In the genomic region with DNA sequence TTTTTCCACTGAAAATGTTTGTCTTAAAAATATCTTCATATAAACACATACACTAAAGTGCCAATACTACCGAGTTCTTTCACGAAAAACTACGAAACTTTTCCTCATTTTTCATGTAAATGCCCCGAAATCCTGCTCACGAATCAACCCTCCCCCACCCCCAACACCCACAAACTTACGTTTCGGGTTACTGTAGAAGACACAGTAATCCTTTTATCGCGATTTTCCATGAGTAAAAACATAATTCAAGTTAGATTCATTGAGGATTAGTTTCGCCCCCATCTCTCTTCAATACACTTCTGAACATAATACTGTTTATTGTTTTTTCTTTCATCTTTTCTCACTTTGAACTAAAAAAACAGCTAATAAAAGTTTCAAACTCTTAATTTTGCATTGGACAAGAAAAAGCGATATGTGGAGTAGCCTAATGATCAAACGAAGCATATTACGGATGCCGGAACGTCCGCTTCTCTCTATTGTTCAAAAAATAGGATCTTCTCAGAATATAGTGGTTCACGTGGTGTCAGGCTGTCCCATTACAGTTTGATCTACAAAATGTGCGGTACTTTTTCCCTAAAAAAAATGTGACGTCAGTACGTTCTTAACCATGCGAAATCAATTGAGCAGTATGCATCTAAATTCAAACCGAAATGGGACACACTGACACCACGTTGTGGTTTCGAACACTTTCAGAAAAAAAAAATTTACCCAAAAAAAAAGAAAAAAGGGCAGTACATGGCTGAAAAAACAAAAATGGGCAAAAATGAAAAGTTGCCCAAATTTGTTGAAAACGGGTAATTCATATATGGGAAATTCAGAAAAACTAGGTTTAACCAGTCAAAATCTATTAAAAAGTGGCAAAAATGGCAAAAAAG, we compare ENCODE assay signal across 1 worm cellular context.
TF ChIP-seq lines count a peak whose summit lies in the region.

No protein-coding gene starts in this region.

TF ChIP-seq in whole organism, L1 larva, 84 proteins besides CTCF, POLR2A, EP300 and RAD21 (continued from another document):
- TF ChIP-seq mab-9 (GFP tag; IDR thresholded peaks at IDR 0.05; lab: Robert Waterston, UW) (peak; percentile 6; the same call in 1 of the 2 replicates), nhr-84 (tag; optimal IDR thresholded peaks at IDR 0.05; lab: Kevin White, UChicago) (no peak), xbp-1 (tag; optimal IDR thresholded peaks at IDR 0.05; lab: Kevin White, UChicago) (no peak), ceh-8 (GFP tag; optimal IDR thresholded peaks at IDR 0.05; lab: Kevin White, UChicago) (no peak), ceh-82 (tag; optimal IDR thresholded peaks at IDR 0.05; lab: Kevin White, UChicago) (no peak), zip-4 (GFP tag; optimal IDR thresholded peaks at IDR 0.05; lab: Kevin White, UChicago) (no peak), mep-1 (tag; optimal IDR thresholded peaks at IDR 0.05; lab: Kevin White, UChicago) (no peak), fkh-8 (tag; optimal IDR thresholded peaks at IDR 0.05; lab: Kevin White, UChicago) (peak; percentile 4), nhr-85 (tag; lab: Kevin White, UChicago) (peak; percentile 29), sptf-1 (tag; optimal IDR thresholded peaks at IDR 0.05; lab: Kevin White, UChicago) (no peak), F16B12.6 (tag; optimal IDR thresholded peaks at IDR 0.05; lab: Kevin White, UChicago) (no peak), snpc-4 (tag; optimal IDR thresholded peaks at IDR 0.05; lab: Kevin White, UChicago) (no peak), nhr-237 (tag; optimal IDR thresholded peaks at IDR 0.05; lab: Kevin White, UChicago) (no peak), dsc-1 (tag; optimal IDR thresholded peaks at IDR 0.05; lab: Kevin White, UChicago) (no peak), Y116A8C.19 (tag; optimal IDR thresholded peaks at IDR 0.05; lab: Kevin White, UChicago; ENCODE audit: borderline replicate concordance) (no peak), isw-1 (GFP tag; IDR thresholded peaks at IDR 0.05; lab: Robert Waterston, UW) (no peak), fkh-4 (tag; optimal IDR thresholded peaks at IDR 0.05; lab: Kevin White, UChicago; ENCODE audit: borderline replicate concordance) (no peak), vab-15 (tag; optimal IDR thresholded peaks at IDR 0.05; lab: Kevin White, UChicago) (no peak)
